Worm (Caenorhabditis elegans) whole organism, L4/young adult: ENCODE results near the gene ppat-1.

ENCODE experiments used
- dao-5 ChIP-seq: sonication (generic microtip); optimal IDR thresholded peaks from 2 replicates; lab custom pipeline; 2016; ENCODE audit warnings: missing genotype, missing genetic modification characterization, moderate library complexity, missing compliant biosample characterization
- him-1 ChIP-seq: sonication (generic microtip); optimal IDR thresholded peaks from 2 replicates; lab custom pipeline; 2016; ENCODE audit warnings: missing genotype, missing genetic modification reagents, missing genetic modification characterization, missing compliant biosample characterization

DNA sequence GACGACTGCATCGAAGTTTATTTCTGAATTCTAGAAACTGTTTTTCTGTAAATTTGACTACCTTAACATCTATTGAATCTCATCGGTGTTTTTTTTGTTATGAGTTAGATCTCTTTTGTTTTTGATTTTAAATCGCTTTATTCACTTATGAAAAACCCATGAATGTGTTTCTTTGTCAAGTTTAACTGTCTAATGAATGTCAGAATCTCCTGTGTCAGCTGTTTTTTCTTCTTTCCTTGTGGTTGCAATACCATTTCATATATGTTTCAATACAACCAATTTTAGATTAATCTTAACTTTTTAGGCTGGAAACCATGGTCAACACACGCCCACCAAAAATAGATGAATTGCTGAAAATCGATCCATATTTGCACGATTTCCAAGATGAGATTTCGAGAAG lies 6.0 kb downstream of the ppat-1 start, which contains the start of gene T04A8.7:
- TF ChIP-seq him-1 (tag; lab: Kevin White, UChicago) (no peak), dao-5 (no peak)
